Worm (Caenorhabditis elegans) whole organism, young adult: ENCODE data around the gene C07H4.1.

Experiments used
- B0019.2 ChIP-seq: fragments of 200-800 bp; sonication (Bioruptor generic); conservative IDR thresholded peaks from 2 replicates; pipeline ENCODE4 v1.3.6; 2022; ENCODE audit warnings: missing genetic modification reagents, missing genetic modification characterization, missing compliant biosample characterization
- F22D6.2 ChIP-seq: sonication (generic microtip); optimal IDR thresholded peaks from 2 replicates; lab custom pipeline; 2016; ENCODE audit warnings: mild to moderate bottlenecking, missing genetic modification characterization, missing compliant biosample characterization
- F23B12.7 ChIP-seq: sonication (generic microtip); optimal IDR thresholded peaks from 2 replicates; lab custom pipeline; 2017; ENCODE audit warnings: missing genetic modification characterization, mild to moderate bottlenecking, missing compliant biosample characterization, antibody characterized with exemption, moderate library complexity; ENCODE audit not compliant: insufficient read depth
- F37B4.10 ChIP-seq: fragments of 200-800 bp; sonication (Bioruptor generic); IDR thresholded peaks from 2 replicates; pipeline ENCODE4 v1.3.6; 2022; ENCODE audit warnings: missing genetic modification characterization, missing compliant biosample characterization
- F39B2.1 ChIP-seq: fragments of 200-800 bp; sonication (Bioruptor generic); IDR thresholded peaks from 2 replicates; pipeline ENCODE4 v1.3.6; 2022; ENCODE audit warnings: missing genetic modification reagents, missing genetic modification characterization, missing compliant biosample characterization
- F57A8.1 ChIP-seq: fragments of 200-800 bp; sonication (Bioruptor generic); optimal IDR thresholded peaks from 2 replicates; lab custom pipeline; 2018; ENCODE audit warnings: mild to moderate bottlenecking, missing genetic modification characterization, moderate library complexity, missing compliant biosample characterization
- K11D2.4 ChIP-seq: fragments of 200-800 bp; sonication (Bioruptor generic); IDR thresholded peaks from 2 replicates; pipeline ENCODE4 v1.3.6; 2022; ENCODE audit warnings: missing genetic modification reagents, missing genetic modification characterization, missing compliant biosample characterization
- Y53G8AR.9 ChIP-seq: fragments of 200-800 bp; sonication (Bioruptor generic); conservative IDR thresholded peaks from 2 replicates; pipeline ENCODE4 v1.3.6; 2022; ENCODE audit warnings: missing genetic modification reagents, missing genetic modification characterization, missing compliant biosample characterization
- Y56A3A.18 ChIP-seq: fragments of 200-800 bp; sonication (Bioruptor generic); IDR thresholded peaks from 2 replicates; pipeline ENCODE4 v1.3.6; 2022; ENCODE audit warnings: missing genetic modification reagents, missing genetic modification characterization, missing compliant biosample characterization
- akir-1 ChIP-seq: fragments of 200-800 bp; sonication (Bioruptor generic); optimal IDR thresholded peaks from 2 replicates; lab custom pipeline; 2018; ENCODE audit warnings: mild to moderate bottlenecking, missing genetic modification characterization, moderate library complexity, missing compliant biosample characterization
- ama-1 ChIP-seq, 3 experiments: fragments of 150-350 bp in 1 of 3; sonication (generic microtip) in 2 of 3; optimal IDR thresholded peaks; 2 replicates each; lab custom pipeline; 2014 to 2018; ENCODE audit warnings: missing biosample characterization in 2 of 3, missing genetic modification characterization in 2 of 3, missing genetic modification reagents in 2 of 3
- bed-1 ChIP-seq: fragments of 200-800 bp; sonication (Bioruptor generic); IDR thresholded peaks from 2 replicates; pipeline ENCODE4 v1.3.6; 2022; ENCODE audit warnings: missing genetic modification reagents, missing genetic modification characterization, missing compliant biosample characterization
- bed-2 ChIP-seq: fragments of 200-800 bp; sonication (Bioruptor generic); IDR thresholded peaks from 2 replicates; pipeline ENCODE4 v1.3.6; 2022; ENCODE audit warnings: missing genetic modification reagents, missing genetic modification characterization, missing compliant biosample characterization
- ceh-100 ChIP-seq: fragments of 200-800 bp; sonication (Bioruptor generic); IDR thresholded peaks from 2 replicates; pipeline ENCODE4 v1.3.6; 2022; ENCODE audit warnings: missing genetic modification reagents, missing genetic modification characterization, missing compliant biosample characterization
- ceh-27 ChIP-seq: fragments of 200-800 bp; sonication (Bioruptor generic); optimal IDR thresholded peaks from 2 replicates; lab custom pipeline; 2018; ENCODE audit warnings: mild to moderate bottlenecking, missing genetic modification characterization, moderate library complexity, missing compliant biosample characterization
- ceh-79 ChIP-seq: sonication (generic microtip); optimal IDR thresholded peaks from 2 replicates; lab custom pipeline; 2017; ENCODE audit warnings: mild to moderate bottlenecking, missing genetic modification characterization, missing compliant biosample characterization
- ceh-91 ChIP-seq: fragments of 200-800 bp; sonication (Bioruptor generic); IDR thresholded peaks from 2 replicates; pipeline ENCODE4 v1.3.6; 2022; ENCODE audit warnings: missing genetic modification reagents, missing genetic modification characterization, missing compliant biosample characterization
- dox-1 ChIP-seq: fragments of 200-800 bp; sonication (Bioruptor generic); IDR thresholded peaks from 2 replicates; pipeline ENCODE4 v1.3.6; 2022; ENCODE audit warnings: missing genetic modification reagents, missing genetic modification characterization, missing compliant biosample characterization
- egrh-3 ChIP-seq: fragments of 200-800 bp; sonication (Bioruptor generic); IDR thresholded peaks from 2 replicates; pipeline ENCODE4 v1.3.6; 2022; ENCODE audit warnings: missing genetic modification reagents, missing genetic modification characterization, missing compliant biosample characterization
- fkh-3 ChIP-seq: sonication (generic microtip); optimal IDR thresholded peaks from 2 replicates; lab custom pipeline; 2016; ENCODE audit warnings: mild to moderate bottlenecking, missing genetic modification characterization, missing compliant biosample characterization
- hsf-1 ChIP-seq: fragments of 200-800 bp; sonication (Bioruptor generic); IDR thresholded peaks from 2 replicates; pipeline ENCODE4 v1.3.6; 2022; ENCODE audit warnings: missing genetic modification reagents, missing genetic modification characterization, missing compliant biosample characterization
- let-526 ChIP-seq: fragments of 200-800 bp; sonication (Bioruptor generic); IDR thresholded peaks from 2 replicates; pipeline ENCODE4 v1.3.6; 2022; ENCODE audit warnings: missing genetic modification reagents, missing genetic modification characterization, missing compliant biosample characterization
- lin-35 ChIP-seq, 3 experiments: fragments of 150-350 bp in 2 of 3; sonication (generic microtip) in 1 of 3; optimal IDR thresholded peaks; 2 replicates each; lab custom pipeline; 2014 to 2018; ENCODE audit warnings: missing biosample characterization in 3 of 3, missing genetic modification characterization in 3 of 3, missing genetic modification reagents in 3 of 3
- lin-40 ChIP-seq: sonication (generic microtip); optimal IDR thresholded peaks from 2 replicates; lab custom pipeline; 2016; ENCODE audit warnings: missing genetic modification characterization, mild to moderate bottlenecking, missing compliant biosample characterization, missing genotype, missing genetic modification reagents
- lir-1 ChIP-seq: fragments of 200-800 bp; sonication (Bioruptor generic); conservative IDR thresholded peaks from 2 replicates; pipeline ENCODE4 v1.3.6; 2022; ENCODE audit warnings: missing genetic modification reagents, missing genetic modification characterization, missing compliant biosample characterization
- mel-28 ChIP-seq: sonication (generic microtip); optimal IDR thresholded peaks from 2 replicates; lab custom pipeline; 2016; ENCODE audit warnings: borderline replicate concordance, mild to moderate bottlenecking, missing genetic modification characterization, missing compliant biosample characterization
- mes-4 ChIP-seq: sonication (generic microtip); optimal IDR thresholded peaks from 2 replicates; lab custom pipeline; 2016; ENCODE audit warnings: missing genotype, missing genetic modification characterization, missing compliant biosample characterization
- mxl-1 ChIP-seq: sonication (generic microtip); optimal IDR thresholded peaks from 2 replicates; lab custom pipeline; 2016; ENCODE audit warnings: missing genetic modification characterization, missing compliant biosample characterization
- nfya-2 ChIP-seq: fragments of 200-800 bp; sonication (Bioruptor generic); IDR thresholded peaks from 2 replicates; pipeline ENCODE4 v1.3.6; 2022; ENCODE audit warnings: missing genetic modification reagents, missing genetic modification characterization, missing compliant biosample characterization
- nhr-120 ChIP-seq: fragments of 200-800 bp; sonication (Bioruptor generic); IDR thresholded peaks from 2 replicates; pipeline ENCODE4 v1.3.6; 2022; ENCODE audit warnings: missing genetic modification characterization, missing compliant biosample characterization
- nhr-179 ChIP-seq: sonication (generic microtip); optimal IDR thresholded peaks from 2 replicates; lab custom pipeline; 2016; ENCODE audit warnings: mild to moderate bottlenecking, missing genetic modification characterization, missing compliant biosample characterization
- nhr-90 ChIP-seq: sonication (generic microtip); optimal IDR thresholded peaks from 2 replicates; lab custom pipeline; 2016; ENCODE audit warnings: missing genotype, mild to moderate bottlenecking, missing genetic modification characterization, missing compliant biosample characterization
- rcor-1 ChIP-seq: fragments of 200-800 bp; sonication (Bioruptor generic); IDR thresholded peaks from 2 replicates; pipeline ENCODE4 v1.3.6; 2022; ENCODE audit warnings: missing genetic modification reagents, missing genetic modification characterization, missing compliant biosample characterization
- rpc-1 ChIP-seq, 2 experiments: fragments of 150-350 bp in 1 of 2; sonication (generic microtip) in 1 of 2; optimal IDR thresholded peaks; 2 replicates each; lab custom pipeline; 2014 to 2018; ENCODE audit warnings: missing biosample characterization in 1 of 2, missing genetic modification characterization in 1 of 2, missing genetic modification reagents in 1 of 2, missing genotype in 1 of 2
- sea-2 ChIP-seq: fragments of 200-800 bp; sonication (Bioruptor generic); IDR thresholded peaks from 2 replicates; pipeline ENCODE4 v1.3.6; 2022; ENCODE audit warnings: missing genetic modification characterization, missing compliant biosample characterization
- snpc-3.4 ChIP-seq: sonication (generic microtip); optimal IDR thresholded peaks from 2 replicates; lab custom pipeline; 2017; ENCODE audit warnings: missing genetic modification characterization, mild to moderate bottlenecking, missing compliant biosample characterization, antibody characterized with exemption, moderate library complexity, missing genotype, missing genetic modification reagents
- sptf-2 ChIP-seq: fragments of 200-800 bp; sonication (Bioruptor generic); optimal IDR thresholded peaks from 2 replicates; lab custom pipeline; 2018; ENCODE audit warnings: mild to moderate bottlenecking, missing genetic modification characterization, missing compliant biosample characterization
- tbx-9 ChIP-seq: sonication (generic microtip); optimal IDR thresholded peaks from 2 replicates; lab custom pipeline; 2016; ENCODE audit warnings: borderline replicate concordance, missing genetic modification characterization, inconsistent platforms, missing compliant biosample characterization
- unc-62 ChIP-seq: fragments of 150-350 bp; optimal IDR thresholded peaks from 2 replicates; lab custom pipeline; 2014; ENCODE audit warnings: missing biosample characterization, missing genetic modification reagents, missing genetic modification characterization
- ztf-28 ChIP-seq: fragments of 200-800 bp; sonication (Bioruptor generic); IDR thresholded peaks from 2 replicates; pipeline ENCODE4 v1.3.6; 2022; ENCODE audit warnings: missing genetic modification reagents, missing genetic modification characterization, missing compliant biosample characterization

C07H4.1 gene

DNA sequence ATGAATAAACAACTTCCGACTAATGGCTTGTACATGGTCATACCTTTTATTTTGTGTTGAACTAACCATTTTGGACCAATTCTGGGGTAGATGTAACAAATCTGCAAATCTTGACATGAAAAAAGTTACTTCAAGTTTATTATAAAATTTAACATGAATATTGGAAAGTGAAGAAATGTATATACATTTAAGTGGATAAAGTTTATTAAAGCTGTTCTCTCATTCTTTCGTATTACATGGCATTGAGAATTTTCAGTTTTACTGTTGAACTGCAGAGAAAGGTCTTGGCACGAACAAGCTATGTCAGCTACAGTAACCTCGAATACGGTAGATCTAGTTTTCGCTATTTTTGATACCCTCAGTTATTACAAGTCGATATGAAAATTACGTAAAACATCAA, at the start of gene C07H4.1:
TSS of gene C07H4.1 (minus strand) at position 101 of the 400 bp plus-strand sequence.
- TF ChIP-seq nhr-120 (GFP tag; lab: Robert Waterston, UW) (no peak), lin-35 (GFP tag; optimal IDR thresholded peaks at IDR 0.05; lab: Kevin White, UChicago) (no peak), F22D6.2 (tag; lab: Kevin White, UChicago) (no peak), F39B2.1 (GFP tag; lab: Robert Waterston, UW) (no peak), F57A8.1 (GFP tag; lab: Kevin White, UChicago) (no peak), F37B4.10 (GFP tag; lab: Robert Waterston, UW) (no peak), unc-62 (GFP tag; lab: Kevin White, UChicago) (no peak), bed-1 (GFP tag; lab: Robert Waterston, UW) (no peak), dox-1 (GFP tag; lab: Robert Waterston, UW) (no peak), ceh-91 (GFP tag; lab: Robert Waterston, UW) (no peak), mxl-1 (tag; lab: Kevin White, UChicago) (no peak), ceh-27 (GFP tag; lab: Kevin White, UChicago) (no peak), ama-1 (optimal IDR thresholded peaks at IDR 0.05; lab: Kevin White, UChicago) (no peak), ama-1 (GFP tag; optimal IDR thresholded peaks at IDR 0.05; lab: Kevin White, UChicago) (no peak), ztf-28 (GFP tag; lab: Robert Waterston, UW) (no peak), egrh-3 (no peak), ceh-79 (tag; lab: Kevin White, UChicago) (no peak)

- TF ChIP-seq rcor-1 (GFP tag; lab: Robert Waterston, UW), result no peak
- TF ChIP-seq sea-2 (GFP tag; lab: Robert Waterston, UW), result no peak
- TF ChIP-seq lir-1 (GFP tag; lab: Robert Waterston, UW), result no peak
- TF ChIP-seq nhr-90 (tag; lab: Kevin White, UChicago), result no peak
- no peak for TF ChIP-seq tbx-9 (tag; lab: Kevin White, UChicago)
- no peak for TF ChIP-seq F57A8.1 (GFP tag; lab: Kevin White, UChicago)
- no peak for TF ChIP-seq Y56A3A.18 (GFP tag; lab: Robert Waterston, UW)
Observed at ce11 chrII:9141110-9141509, 47.6 kb upstream of the C07H4.1 start.

DNA sequence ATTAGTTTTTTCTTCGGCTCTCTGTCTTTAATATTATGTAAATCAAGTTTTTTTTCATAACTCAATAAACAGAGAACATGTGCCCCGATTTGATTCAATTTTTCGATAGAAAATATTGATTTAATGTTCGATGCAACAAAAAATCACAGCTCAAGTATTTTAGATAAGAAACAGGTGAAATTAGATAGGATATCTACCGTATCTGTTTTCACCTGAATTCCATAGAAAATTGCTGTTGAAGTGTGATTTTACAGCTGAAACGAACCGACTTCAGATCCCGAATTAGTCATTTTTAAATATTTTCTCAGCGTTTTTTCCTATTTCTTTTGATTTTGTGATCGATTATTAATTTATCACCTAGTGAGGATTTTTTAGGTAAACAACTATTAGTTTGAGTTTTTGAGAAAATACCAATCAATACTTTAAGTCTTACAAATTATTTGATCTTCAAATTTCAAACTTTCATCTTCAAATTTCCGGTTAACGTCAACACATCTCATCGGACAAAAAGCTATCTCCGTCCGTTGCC, 45.8 kb upstream of the C07H4.1 start, which contains the start of gene Y9C2UA.1:
TSS of gene Y9C2UA.1 (plus strand) at position 479 of the 529 bp plus-strand sequence.
- TF ChIP-seq hsf-1 (GFP tag; lab: Robert Waterston, UW) (no peak), ceh-100 (GFP tag; lab: Robert Waterston, UW) (no peak), nhr-179 (tag; lab: Kevin White, UChicago) (no peak), bed-2 (no peak), let-526 (no peak), rpc-1 (optimal IDR thresholded peaks at IDR 0.05; lab: Kevin White, UChicago) (no peak), rpc-1 (tag; optimal IDR thresholded peaks at IDR 0.05; lab: Kevin White, UChicago) (no peak), mel-28 (tag; lab: Kevin White, UChicago) (no peak), akir-1 (GFP tag; lab: Kevin White, UChicago) (no peak), snpc-3.4 (tag; lab: Kevin White, UChicago) (no peak), sptf-2 (no peak), fkh-3 (tag; lab: Kevin White, UChicago) (no peak), mes-4 (tag; lab: Kevin White, UChicago) (no peak), B0019.2 (GFP tag; lab: Robert Waterston, UW) (no peak), lin-40 (no peak), Y53G8AR.9 (GFP tag; lab: Robert Waterston, UW) (no peak), F23B12.7 (tag; lab: Kevin White, UChicago) (no peak), nfya-2 (no peak), K11D2.4 (GFP tag; lab: Robert Waterston, UW) (no peak)
